Worm (Caenorhabditis elegans): ENCODE measurements around the gene rps-28.

The rps-28 gene

ce11 chrIV:1707960-1708359 lies 48.5 kb downstream of the rps-28 start:
- TF ChIP-seq lin-39 (tag; optimal IDR thresholded peaks at IDR 0.05) = no peak
- TF ChIP-seq lin-15B (tag; optimal IDR thresholded peaks at IDR 0.05) = no peak
- no peak for TF ChIP-seq fkh-2 (tag; optimal IDR thresholded peaks at IDR 0.05)
- TF ChIP-seq snpc-4 (tag; optimal IDR thresholded peaks at IDR 0.05) = no peak
- no peak for TF ChIP-seq nhr-12 (tag; optimal IDR thresholded peaks at IDR 0.05)
- TF ChIP-seq elt-1 (tag; optimal IDR thresholded peaks at IDR 0.05) = no peak
- TF ChIP-seq hmg-11 (tag; optimal IDR thresholded peaks at IDR 0.05) = no peak
- no peak for TF ChIP-seq ceh-9 (tag; optimal IDR thresholded peaks at IDR 0.05)
- no peak for TF ChIP-seq zag-1 (tag; optimal IDR thresholded peaks at IDR 0.05)
- no peak for TF ChIP-seq ama-1 (optimal IDR thresholded peaks at IDR 0.05)
- TF ChIP-seq sea-2 (GFP tag; optimal IDR thresholded peaks at IDR 0.05) = no peak
- TF ChIP-seq tbx-2 (tag; optimal IDR thresholded peaks at IDR 0.05) = no peak
- TF ChIP-seq daf-12 (tag; optimal IDR thresholded peaks at IDR 0.05) = no peak
- TF ChIP-seq nhr-23 (tag; optimal IDR thresholded peaks at IDR 0.05) = no peak
- no peak for TF ChIP-seq fkh-10 (GFP tag; optimal IDR thresholded peaks at IDR 0.05)
- TF ChIP-seq ceh-28 (tag; optimal IDR thresholded peaks at IDR 0.05) = no peak
- TF ChIP-seq aly-2 (tag; optimal IDR thresholded peaks at IDR 0.05) = no peak
- no peak for TF ChIP-seq egl-27 (tag; optimal IDR thresholded peaks at IDR 0.05)
- no peak for TF ChIP-seq ztf-4 (tag; optimal IDR thresholded peaks at IDR 0.05)
- TF ChIP-seq nhr-28 (tag; optimal IDR thresholded peaks at IDR 0.05) = no peak

ce11 chrIV:1708426-1708826 lies 48.9 kb downstream of the rps-28 start:
- peak; percentile 14 for TF ChIP-seq nfya-1 (tag; optimal IDR thresholded peaks at IDR 0.05; ENCODE audit: insufficient read depth)
- peak; percentile 3 for TF ChIP-seq hmg-11 (tag; optimal IDR thresholded peaks at IDR 0.05)
- peak; percentile 32 for TF ChIP-seq nhr-43 (tag; optimal IDR thresholded peaks at IDR 0.05; ENCODE audit: poor library complexity, severe bottlenecking)
- TF ChIP-seq ztf-11 (tag; optimal IDR thresholded peaks at IDR 0.05) = no peak
- TF ChIP-seq nhr-237 (tag; optimal IDR thresholded peaks at IDR 0.05) = no peak
- no peak for TF ChIP-seq eor-1 (tag; optimal IDR thresholded peaks at IDR 0.05)
- peak; percentile 80 for TF ChIP-seq aly-2 (tag; optimal IDR thresholded peaks at IDR 0.05)
- TF ChIP-seq nhr-25 (tag; optimal IDR thresholded peaks at IDR 0.05) = peak; percentile 28
- TF ChIP-seq ZK546.5 (tag; optimal IDR thresholded peaks at IDR 0.05) = peak; percentile 8
- TF ChIP-seq ama-1 (optimal IDR thresholded peaks at IDR 0.05) = peak; percentile 57
- TF ChIP-seq pqm-1 (tag; optimal IDR thresholded peaks at IDR 0.05) = no peak

- TF ChIP-seq sea-2 (GFP tag; optimal IDR thresholded peaks at IDR 0.05) = no peak
- no peak for TF ChIP-seq mml-1 (tag; optimal IDR thresholded peaks at IDR 0.05)
- TF ChIP-seq hmg-11 (tag; optimal IDR thresholded peaks at IDR 0.05) = no peak
- no peak for TF ChIP-seq lin-39 (tag; optimal IDR thresholded peaks at IDR 0.05)
- no peak for TF ChIP-seq nhr-25 (tag; optimal IDR thresholded peaks at IDR 0.05)
- TF ChIP-seq ceh-16 (tag; optimal IDR thresholded peaks at IDR 0.05) = no peak
- no peak for TF ChIP-seq nhr-23 (tag; optimal IDR thresholded peaks at IDR 0.05)
- no peak for TF ChIP-seq mdl-1 (tag; optimal IDR thresholded peaks at IDR 0.05)
- no peak for TF ChIP-seq elt-3 (tag; optimal IDR thresholded peaks at IDR 0.05)
- no peak for TF ChIP-seq nhr-11 (tag; optimal IDR thresholded peaks at IDR 0.05)
- no peak for TF ChIP-seq nhr-237 (tag; optimal IDR thresholded peaks at IDR 0.05)
- TF ChIP-seq nfya-1 (tag; optimal IDR thresholded peaks at IDR 0.05; ENCODE audit: insufficient read depth) = no peak
These were observed 49.5 kb downstream of the rps-28 start for ce11 chrIV:1709002-1709401.

Data from whole organism, L3 larva.